Fruit fly (Drosophila melanogaster): ENCODE measurements around the gene CG9021.

Gene CG9021

DNA sequence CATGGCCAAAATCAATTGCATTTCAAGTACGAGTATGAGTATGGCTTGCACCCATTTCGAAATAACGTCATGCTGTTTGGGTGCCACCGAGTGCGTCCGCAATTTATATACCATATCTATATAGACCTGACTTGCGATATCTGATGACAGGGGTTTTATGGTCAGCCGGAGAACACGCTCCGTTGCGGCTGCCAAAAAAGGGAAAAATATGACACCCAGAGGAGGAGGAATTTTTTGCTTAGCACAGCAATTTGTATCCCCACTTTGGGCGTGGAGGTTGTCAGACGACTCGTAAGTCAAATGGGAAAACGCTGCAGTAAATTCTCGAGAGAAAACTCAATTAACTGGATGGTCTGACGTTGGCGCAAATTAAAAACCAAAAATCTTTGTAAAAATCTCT lies 47.7 kb downstream of the CG9021 start:
- no peak for TF ChIP-seq noc (tag; optimal IDR thresholded peaks at IDR 0.05)
